Worm (Caenorhabditis elegans): ENCODE data around the gene W05H9.2.

The W05H9.2 gene

ce11 chrX:6253899-6254670 lies 12.8 kb upstream of the W05H9.2 start (continued):
- no peak for TF ChIP-seq akir-1 (GFP tag; optimal IDR thresholded peaks at IDR 0.05)
- peak; percentile 28 for TF ChIP-seq pha-4 (tag; optimal IDR thresholded peaks at IDR 0.05)
- TF ChIP-seq B0019.2 (GFP tag; conservative IDR thresholded peaks at IDR 0.05): no peak
- no peak for TF ChIP-seq F55B11.4 (tag; optimal IDR thresholded peaks at IDR 0.05; ENCODE audit: borderline replicate concordance, insufficient read depth)
- no peak for TF ChIP-seq rec-8 (tag; optimal IDR thresholded peaks at IDR 0.05)
- no peak for TF ChIP-seq hmg-20 (GFP tag; IDR thresholded peaks at IDR 0.05)
- TF ChIP-seq K12H6.12 (tag; optimal IDR thresholded peaks at IDR 0.05): peak; percentile 10
- peak; percentile 38 for TF ChIP-seq mcd-1 (GFP tag; IDR thresholded peaks at IDR 0.05)
- peak; percentile 1 for TF ChIP-seq ztf-22 (GFP tag; optimal IDR thresholded peaks at IDR 0.05)
- peak; percentile 75 for TF ChIP-seq repo-1 (tag; optimal IDR thresholded peaks at IDR 0.05)
- peak; percentile 53; the same call in 1 of the 2 replicates for TF ChIP-seq ceh-40 (GFP tag; IDR thresholded peaks at IDR 0.05)
- no peak; the same call in 1 of the 2 replicates for TF ChIP-seq attf-3 (GFP tag; conservative IDR thresholded peaks at IDR 0.05)
- TF ChIP-seq lsy-27 (tag; optimal IDR thresholded peaks at IDR 0.05; ENCODE audit: borderline replicate concordance, insufficient read depth): no peak
- no peak for TF ChIP-seq nhr-120 (GFP tag; IDR thresholded peaks at IDR 0.05)
- TF ChIP-seq D2030.7 (GFP tag; IDR thresholded peaks at IDR 0.05): no peak
- no peak for TF ChIP-seq hlh-26 (GFP tag; conservative IDR thresholded peaks at IDR 0.05)
- peak; percentile 36 for TF ChIP-seq lin-40 (tag; optimal IDR thresholded peaks at IDR 0.05)
- peak; percentile 27 for TF ChIP-seq attf-5 (GFP tag; optimal IDR thresholded peaks at IDR 0.05)
- no peak for TF ChIP-seq F49E8.2 (tag; optimal IDR thresholded peaks at IDR 0.05; ENCODE audit: insufficient read depth)
- no peak for TF ChIP-seq efl-1 (GFP tag; optimal IDR thresholded peaks at IDR 0.05)
- TF ChIP-seq K11D2.4 (GFP tag; IDR thresholded peaks at IDR 0.05): peak; percentile 76
- no peak for TF ChIP-seq lin-26 (GFP tag; IDR thresholded peaks at IDR 0.05)
- peak; percentile 69; the same call in 1 of the 2 replicates for TF ChIP-seq Y56A3A.18 (GFP tag; IDR thresholded peaks at IDR 0.05)
- no peak for TF ChIP-seq sdz-38 (tag; optimal IDR thresholded peaks at IDR 0.05)
- TF ChIP-seq B0035.1 (tag; optimal IDR thresholded peaks at IDR 0.05): no peak
- no peak for TF ChIP-seq F33H1.4 (GFP tag; IDR thresholded peaks at IDR 0.05)
- no peak for TF ChIP-seq F39B2.1 (GFP tag; IDR thresholded peaks at IDR 0.05)
- no peak for TF ChIP-seq snpc-3.4 (tag; optimal IDR thresholded peaks at IDR 0.05)
- no peak for TF ChIP-seq xnd-1 (tag; optimal IDR thresholded peaks at IDR 0.05)
- peak; percentile 67 for TF ChIP-seq mel-28 (tag; optimal IDR thresholded peaks at IDR 0.05; ENCODE audit: borderline replicate concordance)
- no peak for TF ChIP-seq die-1 (tag; optimal IDR thresholded peaks at IDR 0.05)
- TF ChIP-seq snpc-4 (GFP tag; optimal IDR thresholded peaks at IDR 0.05): no peak
- TF ChIP-seq snpc-4 (tag; optimal IDR thresholded peaks at IDR 0.05): no peak
- no peak for TF ChIP-seq ceh-27 (GFP tag; optimal IDR thresholded peaks at IDR 0.05)
- TF ChIP-seq egrh-3 (GFP tag; IDR thresholded peaks at IDR 0.05): no peak
- TF ChIP-seq Y95B8A.8 (GFP tag; IDR thresholded peaks at IDR 0.05): peak; percentile 87
- TF ChIP-seq nfya-2 (GFP tag; IDR thresholded peaks at IDR 0.05): 0 out of 2 replicates have a peak, but pooled peaks have one; percentile 31
- no peak for TF ChIP-seq T07F8.4 (tag; optimal IDR thresholded peaks at IDR 0.05)
- peak; percentile 34; the same call in 1 of the 2 replicates for TF ChIP-seq cebp-1 (GFP tag; IDR thresholded peaks at IDR 0.05)
- TF ChIP-seq cebp-1 (tag; optimal IDR thresholded peaks at IDR 0.05): peak; percentile 69
- no peak for TF ChIP-seq ceh-100 (GFP tag; IDR thresholded peaks at IDR 0.05)
- peak; percentile 29; the same call in 1 of the 2 replicates for TF ChIP-seq aptf-3 (GFP tag; IDR thresholded peaks at IDR 0.05)
- peak; percentile 88 for TF ChIP-seq B0336.3 (GFP tag; IDR thresholded peaks at IDR 0.05)
- no peak for TF ChIP-seq hrde-1 (tag; optimal IDR thresholded peaks at IDR 0.05; ENCODE audit: borderline replicate concordance)
- TF ChIP-seq atf-7 (tag; optimal IDR thresholded peaks at IDR 0.05): peak; percentile 52
- TF ChIP-seq egl-44 (GFP tag; IDR thresholded peaks at IDR 0.05): peak; percentile 62; the same call in 1 of the 2 replicates

Data from whole organism, young adult.